Fruit fly (Drosophila melanogaster) ovary, adult (tissue): ENCODE data around the gene CCHa1.
A peak's percentile ranks its signal among the peaks of the same experiment; 100 is the strongest.

Source experiments
- CG17801 ChIP-seq: fragments of 200-800 bp; optimal IDR thresholded peaks from 2 replicates; lab custom pipeline; 2019; ENCODE audit warnings: missing biosample characterization, mild to moderate bottlenecking, missing genetic modification characterization, moderate library complexity; ENCODE audit not compliant: partially characterized antibody

CCHa1 gene

dm6 chr3R:14095916-14096315, 719 bp downstream of the CCHa1 start:
- TF ChIP-seq CG17801 (GFP tag; lab: Kevin White, UChicago) = no peak

DNA sequence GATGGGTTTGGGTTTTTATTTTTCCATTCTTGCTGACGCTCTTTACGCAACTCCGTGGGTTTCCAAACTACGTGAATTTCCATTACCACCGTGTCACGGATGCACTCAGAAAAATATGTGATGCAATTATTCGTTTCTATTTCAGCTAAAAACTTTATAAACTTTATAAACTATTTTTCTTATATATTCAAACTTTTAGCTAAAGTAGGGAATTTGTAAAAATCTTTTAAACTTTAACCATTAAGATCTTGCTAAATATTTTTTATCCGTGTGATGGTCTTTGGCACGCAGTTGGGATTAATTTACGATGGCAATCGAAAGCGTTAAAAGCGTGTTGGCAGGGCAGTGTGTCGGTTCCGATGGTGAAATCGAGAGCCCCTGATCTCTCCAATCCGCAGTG, 1.2 kb downstream of the CCHa1 start:
- no peak for TF ChIP-seq CG17801 (GFP tag; lab: Kevin White, UChicago)

dm6 chr3R:14088887-14089567, 7.6 kb downstream of the CCHa1 start, which contains the start of gene Npc2b:
Gene Npc2b, plus strand, starts transcription at chr3R:14089517.
- TF ChIP-seq CG17801 (GFP tag; lab: Kevin White, UChicago) = peak; percentile 13

- no peak for TF ChIP-seq CG17801 (GFP tag; lab: Kevin White, UChicago)
These were observed 8.5 kb downstream of the CCHa1 start for dm6 chr3R:14088157-14088556.

- TF ChIP-seq CG17801 (GFP tag; lab: Kevin White, UChicago) = no peak
These were observed 11.1 kb downstream of the CCHa1 start for dm6 chr3R:14085555-14085954.

DNA sequence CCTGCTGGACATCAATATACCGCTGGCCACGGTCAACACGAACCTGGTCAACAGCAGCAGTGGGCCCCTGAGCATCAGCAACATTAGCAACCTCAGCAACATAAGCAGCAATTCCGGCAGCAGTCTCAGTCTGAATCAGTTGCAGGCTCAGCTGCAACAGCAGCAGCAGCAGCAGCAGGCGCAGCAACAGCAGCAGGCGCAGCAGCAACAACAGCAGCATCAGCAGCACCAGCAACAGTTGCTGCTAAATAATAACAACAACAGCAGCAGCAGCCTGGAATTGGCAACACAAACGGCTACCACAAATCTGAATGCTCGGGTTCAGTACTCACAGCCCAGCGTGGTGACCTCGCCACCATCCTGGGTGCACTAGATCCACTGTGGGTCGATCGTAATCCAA, 15.1 kb downstream of the CCHa1 start:
- TF ChIP-seq CG17801 (GFP tag; lab: Kevin White, UChicago) = no peak

DNA sequence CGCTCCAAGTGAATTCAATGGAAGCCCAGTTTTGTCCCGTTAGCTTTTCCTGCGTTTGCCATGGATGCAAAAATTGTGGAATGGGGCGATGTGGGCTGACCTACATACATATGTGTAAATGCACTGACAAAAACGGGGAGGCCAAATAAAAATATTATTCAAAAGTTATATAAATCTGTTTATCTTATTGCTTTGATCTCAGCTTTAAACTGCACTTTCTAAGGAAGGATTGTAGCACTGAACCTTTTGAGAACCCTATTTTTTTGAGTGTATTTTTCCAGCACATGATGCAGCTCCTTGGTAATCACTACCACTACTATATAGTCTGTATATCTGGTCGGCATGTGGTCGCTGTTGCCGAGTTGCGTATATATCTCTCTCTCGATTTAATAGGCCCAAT, 19.6 kb downstream of the CCHa1 start:
- no peak for TF ChIP-seq CG17801 (GFP tag; lab: Kevin White, UChicago)

- TF ChIP-seq CG17801 (GFP tag; lab: Kevin White, UChicago) = no peak
These were observed 26.0 kb downstream of the CCHa1 start for dm6 chr3R:14070664-14071063.

DNA sequence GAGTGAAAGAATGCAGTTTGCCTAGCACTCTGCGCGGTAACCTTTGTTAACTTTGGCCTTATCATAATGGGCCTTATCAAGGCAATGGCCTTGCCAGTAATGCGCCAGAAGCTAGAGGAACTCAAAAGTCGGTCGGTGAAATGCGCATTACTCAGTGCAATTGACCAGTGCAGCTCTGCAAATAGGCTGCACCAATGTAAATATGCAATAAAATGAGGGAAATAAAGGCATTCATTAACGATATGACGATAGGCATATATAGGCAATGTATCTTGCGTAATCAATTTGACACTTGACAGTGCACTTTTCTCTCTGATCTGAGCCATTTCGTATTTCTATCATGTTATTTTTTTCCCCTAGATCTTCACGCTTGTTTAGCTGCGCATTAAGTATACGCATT, 26.5 kb downstream of the CCHa1 start:
- TF ChIP-seq CG17801 (GFP tag; lab: Kevin White, UChicago) = no peak

DNA sequence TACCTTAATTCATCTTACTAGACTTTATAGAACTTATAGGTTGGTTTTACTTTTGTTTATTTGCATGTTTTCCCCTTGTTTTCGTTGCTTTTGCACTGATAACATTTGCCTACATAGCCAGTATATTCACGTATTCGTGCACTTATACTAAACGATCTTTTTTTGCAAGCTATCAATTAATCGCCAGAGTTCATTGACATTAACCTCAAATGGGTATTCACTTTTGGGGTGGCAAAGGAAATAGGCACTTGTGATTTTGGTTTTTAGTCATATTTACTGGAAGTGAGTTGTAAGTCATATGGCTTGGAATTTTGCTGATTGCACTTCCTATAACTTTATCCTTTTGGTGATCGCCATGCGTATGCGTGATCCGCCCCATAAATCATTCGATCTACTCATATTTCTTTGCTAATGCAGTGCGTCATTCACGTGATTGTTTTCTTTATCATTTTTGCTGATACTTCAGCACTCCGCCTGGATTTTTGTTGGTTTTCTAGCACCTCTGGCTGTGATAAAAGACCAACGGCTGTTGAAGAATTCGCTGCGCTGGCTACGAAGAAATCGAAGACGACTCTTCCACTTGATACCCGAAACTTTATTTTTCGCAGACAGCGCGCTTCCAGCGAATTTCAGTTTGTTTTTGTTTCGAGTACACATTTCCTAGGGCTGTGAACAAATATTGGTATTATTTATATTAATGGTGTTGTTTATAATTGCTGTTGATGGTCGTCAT, 28.6 kb downstream of the CCHa1 start:
- no peak for TF ChIP-seq CG17801 (GFP tag; lab: Kevin White, UChicago)

dm6 chr3R:14065241-14065640, 31.4 kb downstream of the CCHa1 start:
- no peak for TF ChIP-seq CG17801 (GFP tag; lab: Kevin White, UChicago)

DNA sequence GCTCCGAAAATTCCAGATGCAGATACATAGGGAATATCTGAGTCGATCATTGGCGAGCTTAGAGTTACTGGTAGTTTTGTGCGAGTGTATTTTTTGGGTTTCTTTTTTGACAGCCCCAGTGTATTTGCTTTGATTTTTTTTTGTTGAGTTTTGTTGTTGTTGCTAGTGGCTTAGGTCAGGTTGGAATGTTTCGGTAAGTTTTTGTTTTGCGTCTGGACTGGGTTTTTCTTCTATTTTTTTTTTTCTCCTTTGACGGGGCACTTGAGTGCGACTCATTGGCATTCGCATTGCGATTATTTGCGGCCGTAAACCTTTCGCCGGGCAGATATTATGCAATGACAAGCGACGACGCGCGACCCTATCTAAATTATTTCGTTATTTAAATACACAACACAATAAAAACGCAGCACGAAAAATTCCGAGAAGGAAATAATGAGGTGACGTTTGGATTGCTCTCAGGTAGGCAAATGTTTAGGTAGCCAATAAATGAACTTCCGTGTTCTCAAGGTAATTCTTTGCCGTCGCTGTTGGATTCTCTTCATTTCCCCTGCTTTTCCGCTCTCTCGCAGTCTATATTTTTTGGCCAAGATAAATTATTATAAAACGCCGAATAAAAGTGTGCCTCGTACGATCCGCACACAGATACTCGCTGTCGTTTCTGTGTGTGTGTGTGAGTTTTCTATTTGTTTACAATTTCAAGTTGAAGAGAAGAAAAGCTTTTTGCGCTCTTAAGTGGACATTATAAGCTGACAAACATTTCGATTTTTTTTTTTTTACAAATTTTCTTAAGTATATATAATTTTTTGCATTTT, 32.3 kb downstream of the CCHa1 start:
- peak; percentile 17 for TF ChIP-seq CG17801 (GFP tag; lab: Kevin White, UChicago)

- no peak for TF ChIP-seq CG17801 (GFP tag; lab: Kevin White, UChicago)
These were observed 33.6 kb downstream of the CCHa1 start for dm6 chr3R:14062869-14063543.

dm6 chr3R:14061988-14062868, 34.4 kb downstream of the CCHa1 start:
- TF ChIP-seq CG17801 (GFP tag; lab: Kevin White, UChicago) = no peak
